Worm (Caenorhabditis elegans) whole organism, L4 larva: ENCODE results near the gene H38K22.7.

Experiments used
- T26A8.4 ChIP-seq: fragments of 200-800 bp; sonication (Bioruptor generic); IDR thresholded peaks from 2 replicates; pipeline ENCODE4 v1.3.6; 2022; ENCODE audit warnings: missing genetic modification characterization, missing compliant biosample characterization
- ama-1 ChIP-seq: fragments of 150-350 bp; optimal IDR thresholded peaks from 2 replicates; lab custom pipeline; 2014; ENCODE audit warnings: inconsistent platforms, mixed read lengths
- lsy-2 ChIP-seq, 2 experiments: fragments of 150-350 bp in 1 of 2; sonication (generic microtip) in 1 of 2; optimal IDR thresholded peaks; 2 replicates each; lab custom pipeline; 2014 to 2017; ENCODE audit warnings: missing biosample characterization in 2 of 2, missing genetic modification characterization in 2 of 2
- nhr-11 ChIP-seq: fragments of 150-350 bp; optimal IDR thresholded peaks from 2 replicates; lab custom pipeline; 2014; ENCODE audit warnings: missing biosample characterization, missing genetic modification characterization

DNA sequence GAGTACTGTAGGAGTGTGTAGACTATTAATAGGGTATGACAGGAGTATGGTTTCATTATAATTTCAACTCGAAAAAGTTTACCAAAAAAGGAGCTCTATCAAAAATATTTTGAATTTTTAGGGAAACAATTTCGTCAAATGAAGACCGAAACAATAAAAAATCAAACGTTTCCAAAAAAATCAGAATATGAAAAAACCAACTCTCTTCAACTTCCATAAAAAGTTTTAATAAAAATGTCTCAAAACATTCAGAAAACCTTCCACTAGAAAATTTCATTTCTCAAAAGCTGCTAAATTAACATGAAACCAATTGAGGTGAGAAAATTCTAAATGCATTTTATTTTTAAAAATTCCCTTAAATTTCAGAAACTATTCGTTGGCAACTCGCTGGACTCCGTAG, 49.1 kb downstream of the H38K22.7 start, which contains the start of gene ckb-3:
- TF ChIP-seq T26A8.4, result no peak
- TF ChIP-seq lsy-2 (tag; optimal IDR thresholded peaks at IDR 0.05; lab: Kevin White, UChicago), result no peak
- TF ChIP-seq ama-1 (lab: Kevin White, UChicago), result no peak
- no peak for TF ChIP-seq nhr-11 (tag; lab: Kevin White, UChicago)
